Fruit fly (Drosophila melanogaster) whole organism, pupa: ENCODE results near the gene Rbf.

Experiments used
- CG12605 ChIP-seq: fragments of 200-800 bp; sonication (Bioruptor generic); IDR thresholded peaks from 2 replicates; pipeline ENCODE4 v1.3.6; 2022; ENCODE audit warnings: missing biosample characterization, missing genetic modification characterization
- CG17806 ChIP-seq: fragments of 200-800 bp; sonication (Bioruptor generic); optimal IDR thresholded peaks from 2 replicates; lab custom pipeline; 2018; ENCODE audit warnings: missing biosample characterization, mild to moderate bottlenecking, missing genetic modification characterization, moderate library complexity
- CG34367 ChIP-seq: fragments of 200-800 bp; sonication (Bioruptor generic); optimal IDR thresholded peaks from 2 replicates; lab custom pipeline; 2018; ENCODE audit warnings: missing biosample characterization, mild to moderate bottlenecking, missing genetic modification characterization
- CG8301 ChIP-seq: fragments of 200-800 bp; sonication (Bioruptor generic); optimal IDR thresholded peaks from 2 replicates; lab custom pipeline; 2018; ENCODE audit warnings: missing biosample characterization, mild to moderate bottlenecking, missing genetic modification characterization
- Ets98B ChIP-seq: fragments of 200-800 bp; sonication (Bioruptor generic); IDR thresholded peaks from 2 replicates; pipeline ENCODE4 v1.3.6; 2022; ENCODE audit warnings: missing biosample characterization, missing genetic modification characterization
- Pif1A ChIP-seq: fragments of 200-800 bp; sonication (Bioruptor generic); optimal IDR thresholded peaks from 3 replicates; lab custom pipeline; 2016; ENCODE audit warnings: missing biosample characterization, missing genetic modification characterization
- Snoo ChIP-seq: fragments of 200-800 bp; sonication (Bioruptor generic); optimal IDR thresholded peaks from 3 replicates; lab custom pipeline; 2017; ENCODE audit warnings: missing biosample characterization, mild to moderate bottlenecking, missing genetic modification characterization, inconsistent platforms

DNA sequence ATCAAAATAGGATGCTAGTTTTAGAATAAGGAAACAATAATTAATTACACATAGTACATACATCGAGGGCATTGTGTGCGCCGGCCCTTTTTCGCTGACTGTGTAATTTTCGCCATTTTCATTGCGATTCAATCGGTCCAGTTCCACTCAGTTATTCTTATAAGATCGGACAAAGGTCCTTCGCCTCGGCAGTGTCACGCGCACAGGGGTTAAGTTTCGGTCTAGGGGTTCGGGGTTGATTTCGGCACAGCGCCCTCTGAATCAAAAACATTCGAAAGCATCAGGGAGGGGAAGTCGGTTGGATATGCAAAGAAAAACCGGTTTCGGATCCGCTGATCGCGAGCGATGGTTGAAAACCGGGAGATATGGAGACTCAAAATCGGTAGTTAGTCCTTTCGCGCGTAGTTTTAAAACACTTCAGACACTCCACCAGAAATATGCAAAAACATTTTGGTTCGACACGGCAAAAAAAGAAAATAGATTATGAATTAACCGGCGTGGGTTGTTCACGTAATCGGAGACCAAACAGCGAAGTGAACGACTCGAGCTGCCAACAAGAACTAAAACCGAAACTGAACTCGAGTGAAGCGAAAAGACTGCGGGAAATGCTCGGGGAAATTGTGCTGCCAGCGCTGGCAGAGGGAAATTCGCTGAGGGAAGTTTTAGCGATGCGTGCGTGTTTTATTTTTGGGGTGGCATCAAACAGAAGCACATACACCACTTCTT is 34.8 kb upstream of the Rbf start:
- TF ChIP-seq CG8301 (tag; lab: Kevin White, UChicago) (no peak), CG17806 (tag; lab: Kevin White, UChicago) (no peak), Pif1A (GFP tag; lab: Kevin White, UChicago) (no peak), CG12605 (GFP tag; lab: Robert Waterston, UW) (no peak), Ets98B (GFP tag; lab: Robert Waterston, UW) (no peak), CG34367 (no peak), Snoo (tag; lab: Kevin White, UChicago) (no peak)
